Fruit fly (Drosophila melanogaster) whole organism, embryonic: ENCODE results near the gene Vlet.

Experiments used
- Asciz ChIP-seq: fragments of 200-800 bp; sonication (Bioruptor generic); optimal IDR thresholded peaks from 2 replicates; lab custom pipeline; 2017; ENCODE audit warnings: missing biosample characterization, mild to moderate bottlenecking, missing genetic modification characterization, missing genetic modification reagents
- C15 ChIP-seq: fragments of 200-800 bp; sonication (Bioruptor generic); IDR thresholded peaks from 3 replicates; pipeline ENCODE4 v1.3.6; 2022; ENCODE audit warnings: missing biosample characterization, missing genetic modification characterization
- CG10274 ChIP-seq: fragments of 200-800 bp; sonication (Bioruptor generic); optimal IDR thresholded peaks from 3 replicates; lab custom pipeline; 2017; ENCODE audit warnings: missing biosample characterization, mild to moderate bottlenecking, missing genetic modification characterization
- CG11085 ChIP-seq: fragments of 200-800 bp; sonication (Bioruptor generic); IDR thresholded peaks from 2 replicates; pipeline ENCODE4 v1.3.6; 2022; ENCODE audit warnings: missing biosample characterization, missing genetic modification characterization
- CG11456 ChIP-seq: fragments of 200-800 bp; sonication (Bioruptor generic); IDR thresholded peaks from 3 replicates; pipeline ENCODE4 v1.3.6; 2022; ENCODE audit warnings: missing biosample characterization, missing genetic modification characterization
- CG11696 ChIP-seq: fragments of 200-800 bp; sonication (Bioruptor generic); IDR thresholded peaks from 2 replicates; pipeline ENCODE4 v1.3.6; 2022; ENCODE audit warnings: missing biosample characterization, missing genetic modification characterization
- CG13894 ChIP-seq: fragments of 200-800 bp; sonication (Bioruptor generic); optimal IDR thresholded peaks from 3 replicates; lab custom pipeline; 2018; ENCODE audit warnings: missing biosample characterization, mild to moderate bottlenecking, missing genetic modification characterization, moderate library complexity
- CG14710 ChIP-seq: fragments of 200-800 bp; sonication (Bioruptor generic); optimal IDR thresholded peaks from 3 replicates; lab custom pipeline; 2019; ENCODE audit warnings: missing biosample characterization, mild to moderate bottlenecking, missing genetic modification characterization, moderate library complexity
- CG1529 ChIP-seq: fragments of 200-800 bp; sonication (Bioruptor generic); optimal IDR thresholded peaks from 3 replicates; lab custom pipeline; 2018; ENCODE audit warnings: missing biosample characterization, missing genetic modification characterization
- CG17568 ChIP-seq: fragments of 200-800 bp; sonication (Bioruptor generic); optimal IDR thresholded peaks from 2 replicates; lab custom pipeline; 2018; ENCODE audit warnings: missing biosample characterization, mild to moderate bottlenecking, missing genetic modification characterization, moderate library complexity
- CG2116 ChIP-seq: fragments of 200-800 bp; sonication (Bioruptor generic); optimal IDR thresholded peaks from 3 replicates; lab custom pipeline; 2018; ENCODE audit warnings: missing biosample characterization, mild to moderate bottlenecking, missing genetic modification characterization
- CG3163 ChIP-seq: fragments of 200-800 bp; sonication (Bioruptor generic); optimal IDR thresholded peaks from 3 replicates; lab custom pipeline; 2016; ENCODE audit warnings: missing biosample characterization, missing genetic modification characterization
- CG3407 ChIP-seq: fragments of 200-800 bp; sonication (Bioruptor generic); optimal IDR thresholded peaks from 2 replicates; lab custom pipeline; 2018; ENCODE audit warnings: missing biosample characterization, mild to moderate bottlenecking, missing genetic modification characterization
- CG4424 ChIP-seq: fragments of 200-800 bp; sonication (Bioruptor generic); optimal IDR thresholded peaks from 3 replicates; lab custom pipeline; 2016; ENCODE audit warnings: missing biosample characterization, missing genetic modification characterization
- CG6654 ChIP-seq: fragments of 200-800 bp; sonication (Bioruptor generic); optimal IDR thresholded peaks from 2 replicates; lab custom pipeline; 2017; ENCODE audit warnings: missing biosample characterization, mild to moderate bottlenecking, missing genetic modification characterization
- CG7786 ChIP-seq: fragments of 200-800 bp; sonication (Bioruptor generic); optimal IDR thresholded peaks from 2 replicates; lab custom pipeline; 2016; ENCODE audit warnings: missing biosample characterization, missing genetic modification characterization
- CG7839 ChIP-seq: fragments of 200-800 bp; sonication (Bioruptor generic); optimal IDR thresholded peaks from 3 replicates; lab custom pipeline; 2018; ENCODE audit warnings: missing biosample characterization, mild to moderate bottlenecking, missing genetic modification characterization, moderate library complexity
- CrebB ChIP-seq: fragments of 200-800 bp; sonication (Bioruptor generic); optimal IDR thresholded peaks from 3 replicates; lab custom pipeline; 2018; ENCODE audit warnings: missing biosample characterization, mild to moderate bottlenecking, missing genetic modification characterization
- E2f1 ChIP-seq: fragments of 200-800 bp; sonication (Bioruptor generic); IDR thresholded peaks from 2 replicates; pipeline ENCODE4 v1.3.6; 2022; ENCODE audit warnings: missing biosample characterization, missing genetic modification characterization
- Ets97D ChIP-seq: fragments of 200-800 bp; sonication (Bioruptor generic); optimal IDR thresholded peaks from 3 replicates; lab custom pipeline; 2016; ENCODE audit warnings: missing biosample characterization, missing genetic modification characterization
- Fer3 ChIP-seq: fragments of 200-800 bp; sonication (Bioruptor generic); optimal IDR thresholded peaks from 2 replicates; lab custom pipeline; 2018; ENCODE audit warnings: missing biosample characterization, mild to moderate bottlenecking, missing genetic modification characterization, moderate library complexity
- HHEX ChIP-seq: fragments of 200-800 bp; sonication (Bioruptor generic); optimal IDR thresholded peaks from 3 replicates; lab custom pipeline; 2017; ENCODE audit warnings: missing biosample characterization, mild to moderate bottlenecking, missing genetic modification characterization, missing genetic modification reagents
- HLH4C ChIP-seq: fragments of 200-800 bp; sonication (Bioruptor generic); IDR thresholded peaks from 3 replicates; pipeline ENCODE4 v1.3.6; 2022; ENCODE audit warnings: missing biosample characterization, missing genetic modification characterization; ENCODE audit not compliant: partially characterized antibody
- HmgD ChIP-seq: fragments of 200-800 bp; sonication (Bioruptor generic); optimal IDR thresholded peaks from 3 replicates; lab custom pipeline; 2016; ENCODE audit warnings: missing biosample characterization, missing genetic modification characterization
- Med ChIP-seq: fragments of 200-800 bp; sonication (Bioruptor generic); peaks from one replicate; lab custom pipeline; 2016; ENCODE audit warnings: missing biosample characterization, missing genetic modification characterization, mild to moderate bottlenecking, inconsistent platforms, moderate library complexity
- Nf-YB ChIP-seq: fragments of 200-800 bp; sonication (Bioruptor generic); optimal IDR thresholded peaks from 3 replicates; lab custom pipeline; 2019; ENCODE audit warnings: missing biosample characterization, mild to moderate bottlenecking, missing genetic modification characterization, moderate library complexity
- Pdp1 ChIP-seq, 2 experiments: fragments of 200-800 bp; sonication (Bioruptor generic); optimal IDR thresholded peaks; 3 replicates each; lab custom pipeline; 2016; ENCODE audit warnings: missing biosample characterization in 2 of 2, missing genetic modification characterization in 2 of 2, mild to moderate bottlenecking in 1 of 2, moderate library complexity in 1 of 2
- Rx ChIP-seq: fragments of 200-800 bp; sonication (Bioruptor generic); IDR thresholded peaks from 2 replicates; pipeline ENCODE4 v1.3.6; 2022; ENCODE audit warnings: missing biosample characterization, missing genetic modification characterization
- Sry-δ ChIP-seq: fragments of 200-800 bp; sonication (Bioruptor generic); optimal IDR thresholded peaks from 2 replicates; lab custom pipeline; 2016; ENCODE audit warnings: missing biosample characterization, missing genetic modification characterization
- Ssrp ChIP-seq: fragments of 200-800 bp; sonication (Bioruptor generic); optimal IDR thresholded peaks from 2 replicates; lab custom pipeline; 2018; ENCODE audit warnings: missing biosample characterization, mild to moderate bottlenecking, missing genetic modification characterization, moderate library complexity
- Trl ChIP-seq, 3 experiments: fragments of >200 bp in 2 of 3; fragments of 200-800 bp in 1 of 3; sonication (Bioruptor generic) in 1 of 3; optimal IDR thresholded peaks; 2 replicates in 1 of 3; 3 replicates in 2 of 3; lab custom pipeline; 2016 to 2017; ENCODE audit warnings: missing biosample characterization in 1 of 3, missing genetic modification characterization in 1 of 3
- az2 ChIP-seq: fragments of 200-800 bp; sonication (Bioruptor generic); optimal IDR thresholded peaks from 3 replicates; lab custom pipeline; 2016; ENCODE audit warnings: missing biosample characterization, missing genetic modification characterization
- bigmax ChIP-seq: fragments of 200-800 bp; sonication (Bioruptor generic); optimal IDR thresholded peaks from 2 replicates; lab custom pipeline; 2018; ENCODE audit warnings: missing biosample characterization, mild to moderate bottlenecking, missing genetic modification characterization
- bowl ChIP-seq: fragments of 200-800 bp; sonication (Bioruptor generic); IDR thresholded peaks from 2 replicates; pipeline ENCODE4 v1.3.6; 2022; ENCODE audit warnings: missing biosample characterization, missing genetic modification characterization
- chn ChIP-seq: fragments of 200-800 bp; sonication (Bioruptor generic); optimal IDR thresholded peaks from 2 replicates; lab custom pipeline; 2016; ENCODE audit warnings: missing biosample characterization, missing genetic modification characterization
- corto ChIP-seq: fragments of 200-800 bp; sonication (Bioruptor generic); optimal IDR thresholded peaks from 2 replicates; lab custom pipeline; 2016; ENCODE audit warnings: missing biosample characterization, mild to moderate bottlenecking, missing genetic modification characterization, moderate library complexity
- ind ChIP-seq: fragments of 200-800 bp; sonication (Bioruptor generic); optimal IDR thresholded peaks from 3 replicates; lab custom pipeline; 2016; ENCODE audit warnings: missing biosample characterization, missing genetic modification characterization
- lmd ChIP-seq: fragments of 200-800 bp; sonication (Bioruptor generic); IDR thresholded peaks from 2 replicates; pipeline ENCODE4 v1.3.6; 2022; ENCODE audit warnings: missing biosample characterization, missing genetic modification characterization
- mam ChIP-seq: fragments of 200-800 bp; sonication (Bioruptor generic); optimal IDR thresholded peaks from 3 replicates; lab custom pipeline; 2016; ENCODE audit warnings: missing biosample characterization, missing genetic modification characterization
- onecut ChIP-seq: fragments of 200-800 bp; sonication (Bioruptor generic); IDR thresholded peaks from 2 replicates; pipeline ENCODE4 v1.3.6; 2022; ENCODE audit warnings: missing biosample characterization, missing genetic modification characterization
- peb ChIP-seq: fragments of 200-800 bp; sonication (Bioruptor generic); IDR thresholded peaks from 2 replicates; pipeline ENCODE4 v1.3.6; 2022; ENCODE audit warnings: missing biosample characterization, missing genetic modification characterization
- pho ChIP-seq: fragments of 200-800 bp; sonication (Bioruptor generic); optimal IDR thresholded peaks from 2 replicates; lab custom pipeline; 2016; ENCODE audit warnings: missing biosample characterization, missing genetic modification characterization
- pzg ChIP-seq: fragments of 200-800 bp; sonication (Bioruptor generic); optimal IDR thresholded peaks from 3 replicates; lab custom pipeline; 2018; ENCODE audit warnings: missing biosample characterization, mild to moderate bottlenecking, missing genetic modification characterization, moderate library complexity
- ranshi ChIP-seq: fragments of 200-800 bp; sonication (Bioruptor generic); IDR thresholded peaks from 2 replicates; pipeline ENCODE4 v1.3.6; 2022; ENCODE audit warnings: missing biosample characterization, missing genetic modification characterization
- sens ChIP-seq: fragments of 200-800 bp; sonication (Bioruptor generic); peaks from one replicate; lab custom pipeline; 2016; ENCODE audit warnings: missing biosample characterization, missing genetic modification characterization
- sob ChIP-seq: fragments of 200-800 bp; sonication (Bioruptor generic); IDR thresholded peaks from 2 replicates; pipeline ENCODE4 v1.3.6; 2022; ENCODE audit warnings: missing biosample characterization, missing genetic modification characterization
- sug ChIP-seq: fragments of 200-800 bp; optimal IDR thresholded peaks from 2 replicates; lab custom pipeline; 2019; ENCODE audit warnings: missing biosample characterization, mild to moderate bottlenecking, missing genetic modification characterization, moderate library complexity
- tio ChIP-seq: fragments of 200-800 bp; sonication (Bioruptor generic); optimal IDR thresholded peaks from 2 replicates; lab custom pipeline; 2017; ENCODE audit warnings: missing biosample characterization, missing genetic modification characterization, inconsistent platforms
- trem ChIP-seq: fragments of 200-800 bp; optimal IDR thresholded peaks from 3 replicates; lab custom pipeline; 2019; ENCODE audit warnings: missing biosample characterization, mild to moderate bottlenecking, missing genetic modification characterization, moderate library complexity
- wor ChIP-seq: fragments of 200-800 bp; sonication (Bioruptor generic); IDR thresholded peaks from 2 replicates; pipeline ENCODE4 v1.3.6; 2022; ENCODE audit warnings: missing biosample characterization, missing genetic modification characterization

The Vlet gene

DNA sequence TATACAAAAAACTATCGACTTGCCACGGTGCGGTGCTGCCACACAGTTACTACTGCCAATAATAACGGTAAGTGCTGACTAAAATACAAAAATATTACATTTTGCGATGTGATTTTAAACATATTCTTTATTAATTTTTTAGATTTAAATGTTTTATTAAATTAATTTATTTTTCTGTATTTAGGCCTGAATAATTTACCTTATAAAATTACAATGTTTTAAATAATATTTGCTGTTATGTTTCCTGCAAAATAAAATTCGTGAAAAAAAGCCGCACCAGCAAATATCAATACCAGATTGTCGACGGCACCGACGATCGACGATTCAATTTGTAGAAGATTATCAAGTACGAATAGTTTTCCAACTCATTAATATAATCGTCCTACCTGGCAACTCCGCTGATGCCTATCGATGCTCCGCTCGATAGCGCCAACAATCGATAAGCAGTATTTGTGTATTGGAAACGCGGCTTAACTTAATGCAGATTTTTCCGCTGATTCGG is at the start of gene Vlet, which contains the start of gene bif:
Gene Vlet, minus strand, starts transcription at position 51 of the 502 bp plus-strand sequence.
Gene bif, plus strand, starts transcription at position 432 of the 502 bp plus-strand sequence.
- TF ChIP-seq CG14710 (peak; percentile 84), CG11456 (GFP tag; lab: Robert Waterston, UW) (0 out of 3 replicates have a peak, but pooled peaks have one; percentile 61), CG11085 (GFP tag; lab: Robert Waterston, UW) (no peak), trem (tag; lab: Kevin White, UChicago) (peak; percentile 65), Sry-δ (GFP tag; lab: Kevin White, UChicago) (peak; percentile 61), CG4424 (GFP tag; lab: Kevin White, UChicago) (peak; percentile 56), az2 (GFP tag; lab: Kevin White, UChicago) (peak; percentile 67), HmgD (GFP tag; lab: Kevin White, UChicago) (no peak), Ets97D (GFP tag; lab: Kevin White, UChicago) (peak; percentile 25), pho (GFP tag; lab: Kevin White, UChicago) (peak; percentile 39), Asciz (GFP tag; lab: Kevin White, UChicago) (peak; percentile 33), CG3163 (peak; percentile 16), pzg (GFP tag; lab: Kevin White, UChicago) (peak; percentile 44), ind (GFP tag; lab: Kevin White, UChicago) (peak; percentile 74), wor (GFP tag; lab: Robert Waterston, UW) (no peak), HHEX (GFP tag; lab: Kevin White, UChicago) (peak; percentile 52), peb (no peak), Pdp1 (GFP tag; optimal IDR thresholded peaks at IDR 0.05; lab: Kevin White, UChicago) (peak in 1 of 2 experiments; percentile 18), ranshi (no peak; the same call in 1 of the 2 replicates), Trl (optimal IDR thresholded peaks at IDR 0.05; lab: Kevin White, UChicago) (no peak), Trl (GFP tag; optimal IDR thresholded peaks at IDR 0.05; lab: Kevin White, UChicago) (peak; percentile 44), CG6654 (GFP tag; lab: Kevin White, UChicago) (peak; percentile 35), lmd (GFP tag; lab: Robert Waterston, UW) (peak; percentile 60), corto (GFP tag; lab: Kevin White, UChicago) (no peak), onecut (GFP tag; lab: Robert Waterston, UW) (no peak; the same call in 1 of the 2 replicates), chn (peak; percentile 43), Fer3 (tag; lab: Kevin White, UChicago) (peak; percentile 69), Ssrp (tag; lab: Kevin White, UChicago) (peak; percentile 59), tio (GFP tag; lab: Kevin White, UChicago) (peak; percentile 76), sens (GFP tag; lab: Kevin White, UChicago) (peak; percentile 89), CG3407 (GFP tag; lab: Kevin White, UChicago) (peak; percentile 9), CrebB (tag; lab: Kevin White, UChicago) (peak; percentile 25), CG10274 (GFP tag; lab: Kevin White, UChicago) (peak; percentile 48), Med (peak; percentile 85), bowl (GFP tag; lab: Robert Waterston, UW) (no peak), CG7786 (GFP tag; lab: Kevin White, UChicago) (peak; percentile 5), CG7839 (peak; percentile 72), CG1529 (peak; percentile 25), CG2116 (GFP tag; lab: Kevin White, UChicago) (peak; percentile 44), bigmax (GFP tag; lab: Kevin White, UChicago) (no peak), sob (GFP tag; lab: Robert Waterston, UW) (0 out of 2 replicates have a peak, but pooled peaks have one; percentile 42), Nf-YB (GFP tag; lab: Kevin White, UChicago) (peak; percentile 20), mam (GFP tag; lab: Kevin White, UChicago) (peak; percentile 46), CG13894 (tag; lab: Kevin White, UChicago) (no peak), Rx (GFP tag; lab: Robert Waterston, UW) (0 out of 2 replicates have a peak, but pooled peaks have one; percentile 2), E2f1 (GFP tag; lab: Robert Waterston, UW) (no peak; the same call in 1 of the 2 replicates), C15 (no peak), sug (peak; percentile 69), HLH4C (GFP tag; lab: Robert Waterston, UW) (peak; percentile 57; the same call in 2 of the 3 replicates), CG11696 (GFP tag; lab: Robert Waterston, UW) (no peak), CG17568 (GFP tag; lab: Kevin White, UChicago) (no peak)
